Worm (Caenorhabditis elegans) whole organism, L3 larva: ENCODE measurements around the gene mec-17.

Source experiments
- R02D3.7 ChIP-seq: fragments of 150-350 bp; optimal IDR thresholded peaks from 2 replicates; lab custom pipeline; 2014; ENCODE audit warnings: missing biosample characterization, missing genetic modification characterization
- ZK546.5 ChIP-seq: sonication (generic microtip); optimal IDR thresholded peaks from 2 replicates; lab custom pipeline; 2017; ENCODE audit warnings: missing biosample characterization, missing genetic modification characterization
- aly-2 ChIP-seq: fragments of 150-350 bp; optimal IDR thresholded peaks from 2 replicates; lab custom pipeline; 2014; ENCODE audit warnings: missing biosample characterization, missing genetic modification characterization
- ceh-28 ChIP-seq: fragments of 150-350 bp; optimal IDR thresholded peaks from 2 replicates; lab custom pipeline; 2014; ENCODE audit warnings: missing biosample characterization, missing genetic modification reagents, missing genetic modification characterization
- ceh-82 ChIP-seq: fragments of 150-350 bp; optimal IDR thresholded peaks from 2 replicates; lab custom pipeline; 2014; ENCODE audit warnings: missing biosample characterization, missing genetic modification characterization
- ceh-9 ChIP-seq: sonication (generic microtip); optimal IDR thresholded peaks from 2 replicates; lab custom pipeline; 2018; ENCODE audit warnings: missing biosample characterization, missing genetic modification characterization
- daf-12 ChIP-seq: fragments of 150-350 bp; optimal IDR thresholded peaks from 2 replicates; lab custom pipeline; 2014; ENCODE audit warnings: missing biosample characterization, missing genetic modification reagents, missing genetic modification characterization
- egl-5 ChIP-seq: fragments of 150-350 bp; optimal IDR thresholded peaks from 2 replicates; lab custom pipeline; 2017; ENCODE audit warnings: missing biosample characterization, missing genetic modification reagents, missing genetic modification characterization, inconsistent platforms
- elt-1 ChIP-seq: fragments of 150-350 bp; optimal IDR thresholded peaks from 2 replicates; lab custom pipeline; 2014; ENCODE audit warnings: missing biosample characterization, missing genetic modification characterization
- elt-2 ChIP-seq: sonication (generic microtip); optimal IDR thresholded peaks from 2 replicates; lab custom pipeline; 2016; ENCODE audit warnings: missing genetic modification reagents, mild to moderate bottlenecking, missing genetic modification characterization, missing compliant biosample characterization
- elt-3 ChIP-seq, 3 experiments: fragments of 150-350 bp in 1 of 3; sonication (generic microtip) in 2 of 3; optimal IDR thresholded peaks; 2 replicates in 2 of 3; 4 replicates in 1 of 3; lab custom pipeline; 2014 to 2017; ENCODE audit warnings: missing biosample characterization in 3 of 3, missing genetic modification characterization in 3 of 3
- fkh-2 ChIP-seq: fragments of 150-350 bp; optimal IDR thresholded peaks from 2 replicates; lab custom pipeline; 2014; ENCODE audit warnings: missing biosample characterization, missing genetic modification reagents, missing genetic modification characterization
- fos-1 ChIP-seq: fragments of 150-350 bp; optimal IDR thresholded peaks from 2 replicates; lab custom pipeline; 2014; ENCODE audit warnings: missing biosample characterization, missing genetic modification characterization
- hmg-11 ChIP-seq: sonication (generic microtip); optimal IDR thresholded peaks from 2 replicates; lab custom pipeline; 2016; ENCODE audit warnings: missing genetic modification characterization, missing compliant biosample characterization
- jun-1 ChIP-seq: fragments of 150-350 bp; optimal IDR thresholded peaks from 2 replicates; lab custom pipeline; 2014; ENCODE audit warnings: missing biosample characterization, missing genetic modification reagents, missing genetic modification characterization
- lin-15B ChIP-seq: fragments of 150-350 bp; optimal IDR thresholded peaks from 2 replicates; lab custom pipeline; 2014; ENCODE audit warnings: missing biosample characterization, missing genetic modification characterization
- lin-39 ChIP-seq: fragments of 150-350 bp; optimal IDR thresholded peaks from 2 replicates; lab custom pipeline; 2018; ENCODE audit warnings: missing biosample characterization, missing genetic modification reagents, missing genetic modification characterization
- lsy-12 ChIP-seq: sonication (generic microtip); optimal IDR thresholded peaks from 2 replicates; lab custom pipeline; 2016; ENCODE audit warnings: mild to moderate bottlenecking, missing genetic modification characterization, missing compliant biosample characterization
- mdl-1 ChIP-seq: fragments of 150-350 bp; optimal IDR thresholded peaks from 2 replicates; lab custom pipeline; 2014; ENCODE audit warnings: missing biosample characterization, missing genetic modification characterization
- mml-1 ChIP-seq: fragments of 150-350 bp; sonication (generic microtip); optimal IDR thresholded peaks from 3 replicates; lab custom pipeline; 2014; ENCODE audit warnings: missing biosample characterization, missing genetic modification characterization
- nfya-1 ChIP-seq: sonication (generic microtip); optimal IDR thresholded peaks from 2 replicates; lab custom pipeline; 2017; ENCODE audit warnings: missing genetic modification characterization, mild to moderate bottlenecking, missing compliant biosample characterization, antibody characterized with exemption, moderate library complexity; ENCODE audit not compliant: insufficient read depth
- nhr-12 ChIP-seq: fragments of 150-350 bp; optimal IDR thresholded peaks from 2 replicates; lab custom pipeline; 2014; ENCODE audit warnings: missing biosample characterization, missing genetic modification characterization
- nhr-23 ChIP-seq: fragments of 150-350 bp; optimal IDR thresholded peaks from 2 replicates; lab custom pipeline; 2014; ENCODE audit warnings: missing biosample characterization, missing genetic modification reagents, missing genetic modification characterization
- nhr-237 ChIP-seq: fragments of 150-350 bp; optimal IDR thresholded peaks from 2 replicates; lab custom pipeline; 2014; ENCODE audit warnings: missing biosample characterization, missing genetic modification characterization
- nhr-25 ChIP-seq: sonication (generic microtip); optimal IDR thresholded peaks from 2 replicates; lab custom pipeline; 2017; ENCODE audit warnings: missing biosample characterization, missing genetic modification characterization
- nhr-28 ChIP-seq: fragments of 150-350 bp; optimal IDR thresholded peaks from 2 replicates; lab custom pipeline; 2014; ENCODE audit warnings: missing biosample characterization, missing genetic modification characterization
- nhr-43 ChIP-seq: sonication (generic microtip); optimal IDR thresholded peaks from 2 replicates; lab custom pipeline; 2016; ENCODE audit warnings: mild to moderate bottlenecking, missing genetic modification characterization, missing compliant biosample characterization; ENCODE audit not compliant: poor library complexity, severe bottlenecking
- nhr-67 ChIP-seq: fragments of 150-350 bp; optimal IDR thresholded peaks from 2 replicates; lab custom pipeline; 2014; ENCODE audit warnings: missing biosample characterization, missing genetic modification characterization
- nhr-76 ChIP-seq: fragments of 150-350 bp; sonication (generic microtip); optimal IDR thresholded peaks from 5 replicates; lab custom pipeline; 2014; ENCODE audit warnings: missing biosample characterization, missing genetic modification characterization
- nhr-77 ChIP-seq: fragments of 150-350 bp; optimal IDR thresholded peaks from 2 replicates; lab custom pipeline; 2014; ENCODE audit warnings: missing biosample characterization, missing genetic modification characterization
- pha-4 ChIP-seq: fragments of 150-350 bp; optimal IDR thresholded peaks from 2 replicates; lab custom pipeline; 2014; ENCODE audit warnings: missing biosample characterization, missing genetic modification reagents, missing genetic modification characterization
- pqm-1 ChIP-seq: fragments of 150-350 bp; optimal IDR thresholded peaks from 2 replicates; lab custom pipeline; 2017; ENCODE audit warnings: missing biosample characterization, missing genetic modification characterization, inconsistent platforms
- sea-2 ChIP-seq: fragments of 150-350 bp; sonication (generic microtip); optimal IDR thresholded peaks from 4 replicates; lab custom pipeline; 2014; ENCODE audit warnings: missing biosample characterization, missing genetic modification reagents, missing genetic modification characterization
- skn-1 ChIP-seq: fragments of 150-350 bp; optimal IDR thresholded peaks from 2 replicates; lab custom pipeline; 2014; ENCODE audit warnings: missing biosample characterization, missing genetic modification characterization
- tbx-2 ChIP-seq: sonication (generic microtip); optimal IDR thresholded peaks from 2 replicates; lab custom pipeline; 2016; ENCODE audit warnings: mild to moderate bottlenecking, missing genetic modification characterization, missing compliant biosample characterization
- unc-39 ChIP-seq: sonication (generic microtip); optimal IDR thresholded peaks from 4 replicates; lab custom pipeline; 2017; ENCODE audit warnings: missing biosample characterization, missing genetic modification characterization
- unc-62 ChIP-seq: fragments of 150-350 bp; sonication (generic microtip); optimal IDR thresholded peaks from 4 replicates; lab custom pipeline; 2014; ENCODE audit warnings: missing biosample characterization, missing genetic modification reagents, missing genetic modification characterization
- ztf-11 ChIP-seq: fragments of 150-350 bp; optimal IDR thresholded peaks from 2 replicates; lab custom pipeline; 2014; ENCODE audit warnings: missing biosample characterization, missing genetic modification characterization

Gene mec-17

DNA sequence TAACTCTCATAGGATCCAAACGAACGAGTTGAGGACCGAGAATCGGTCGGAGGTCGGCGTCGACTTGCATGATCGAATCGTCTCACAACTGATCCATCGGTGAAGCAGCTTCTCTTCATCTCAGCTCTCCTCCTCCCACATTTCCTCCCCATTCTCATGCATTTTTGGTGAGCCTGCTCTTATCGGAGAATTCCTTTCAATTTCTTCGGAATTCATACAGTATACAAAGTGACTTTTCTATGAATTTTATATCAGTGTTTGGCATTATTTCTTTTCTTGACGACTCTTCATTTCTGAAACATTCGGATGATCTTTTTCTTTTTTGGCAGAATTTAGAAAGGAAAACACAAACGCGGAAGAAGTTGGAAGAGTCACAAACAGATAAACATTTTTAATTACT is at the start of gene mec-17:
mec-17 (minus strand) TSS at position 101 of the 400 bp plus-strand sequence.
- TF ChIP-seq lin-15B (no peak), nfya-1 (tag; lab: Kevin White, UChicago) (no peak)

DNA sequence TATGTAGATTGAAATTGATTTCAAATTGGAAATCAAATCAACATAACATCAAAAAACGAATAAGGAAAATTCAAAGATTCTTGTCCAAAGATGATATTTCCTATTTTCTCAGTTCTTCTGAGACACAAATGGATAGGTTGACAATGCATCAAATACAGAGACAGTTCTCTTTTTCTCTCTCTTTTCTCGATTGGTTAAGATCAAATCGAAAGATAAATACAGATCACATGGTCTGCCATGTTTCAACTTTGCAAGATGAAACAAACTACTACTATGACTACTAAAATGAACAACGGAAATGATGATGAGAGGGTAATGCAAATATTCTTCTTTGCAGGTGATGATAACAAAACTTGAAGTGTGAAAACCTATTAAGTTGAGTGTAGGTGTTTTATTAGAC is 49.5 kb upstream of the mec-17 start:
- peak; percentile 58 for TF ChIP-seq nhr-43 (tag; lab: Kevin White, UChicago)
- peak; percentile 76 for TF ChIP-seq nhr-25 (tag; lab: Kevin White, UChicago)
- TF ChIP-seq R02D3.7 = no peak
- TF ChIP-seq jun-1 (tag; lab: Kevin White, UChicago) = no peak
- TF ChIP-seq nhr-28 = no peak
- no peak for TF ChIP-seq nhr-237 (tag; lab: Kevin White, UChicago)
- TF ChIP-seq elt-1 (tag; lab: Kevin White, UChicago) = peak; percentile 95
- no peak for TF ChIP-seq unc-39 (tag; lab: Kevin White, UChicago)
- no peak for TF ChIP-seq nhr-67 (tag; lab: Kevin White, UChicago)
- no peak for TF ChIP-seq ceh-9 (tag; lab: Kevin White, UChicago)
- TF ChIP-seq elt-3 (tag; optimal IDR thresholded peaks at IDR 0.05; lab: Kevin White, UChicago) = no peak
- TF ChIP-seq nhr-23 (tag; lab: Kevin White, UChicago) = peak; percentile 27
- TF ChIP-seq hmg-11 (tag; lab: Kevin White, UChicago) = no peak
- TF ChIP-seq pqm-1 = no peak
- no peak for TF ChIP-seq sea-2 (GFP tag; lab: Kevin White, UChicago)
- TF ChIP-seq ztf-11 (tag; lab: Kevin White, UChicago) = no peak

DNA sequence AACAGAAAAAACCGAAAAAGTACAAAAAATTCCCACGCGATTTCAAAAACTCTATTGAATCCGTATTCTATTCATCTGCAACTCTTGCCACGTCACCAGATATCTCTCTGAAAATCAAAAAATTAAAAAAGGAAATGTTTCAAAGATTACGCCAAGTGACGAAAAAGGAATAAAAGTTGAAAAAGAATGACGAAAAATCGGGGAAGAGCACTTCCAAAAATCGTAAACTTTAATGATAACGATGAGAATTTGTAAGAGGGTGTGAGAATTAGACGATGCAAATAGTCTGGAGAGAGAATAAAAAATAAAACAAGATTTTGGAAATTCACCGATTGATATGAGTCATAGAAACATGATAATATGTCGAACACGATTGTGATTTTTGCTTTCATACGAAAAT is 47.2 kb upstream of the mec-17 start:
- peak; percentile 59 for TF ChIP-seq elt-2 (tag; lab: Kevin White, UChicago)
- peak; percentile 30 for TF ChIP-seq pqm-1
- no peak for TF ChIP-seq fkh-2 (tag; lab: Kevin White, UChicago)
- TF ChIP-seq, all 47 proteins: peak for 2

DNA sequence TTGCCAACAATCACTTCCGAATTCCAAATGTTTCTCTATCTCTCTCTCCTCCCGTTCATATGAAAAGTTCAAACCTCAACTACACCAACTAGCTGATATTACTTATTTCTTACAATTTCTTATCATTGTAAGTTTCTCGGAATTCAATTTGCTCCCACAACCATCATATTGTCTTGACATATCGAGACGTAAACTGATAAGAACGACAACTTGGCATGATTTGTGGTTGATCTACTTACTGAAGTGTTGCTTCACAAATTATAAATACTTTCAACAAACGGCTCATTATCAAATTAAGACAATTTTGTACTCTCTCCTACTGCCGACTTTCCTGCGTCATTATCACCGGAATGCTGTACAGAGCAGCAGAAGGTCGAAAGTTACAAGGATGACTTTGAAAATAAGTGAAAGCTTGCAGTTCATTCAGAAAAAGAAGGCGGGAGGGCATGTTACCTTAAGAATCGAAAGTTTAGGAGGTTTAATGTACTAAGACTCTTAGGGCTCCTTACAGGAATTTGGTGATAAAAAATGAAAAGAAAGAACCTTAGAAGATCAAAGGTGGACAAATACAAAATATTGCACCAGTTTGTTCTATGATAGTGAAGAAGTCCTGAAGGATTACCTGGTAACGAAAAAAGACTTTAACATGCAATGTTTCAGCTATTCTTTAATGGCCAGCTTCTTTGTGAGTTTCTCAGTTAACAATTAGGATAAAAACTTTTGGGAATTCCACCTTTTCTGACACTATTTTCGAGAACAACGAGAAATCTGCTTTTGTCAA is 45.3 kb upstream of the mec-17 start:
- no peak for TF ChIP-seq daf-12
- TF ChIP-seq fos-1 (tag; lab: Kevin White, UChicago) = no peak
- no peak for TF ChIP-seq hmg-11 (tag; lab: Kevin White, UChicago)
- TF ChIP-seq elt-1 (tag; lab: Kevin White, UChicago) = no peak
- TF ChIP-seq lin-39 = no peak
- TF ChIP-seq tbx-2 (tag; lab: Kevin White, UChicago) = no peak
- TF ChIP-seq skn-1 (tag; lab: Kevin White, UChicago) = no peak
- no peak for TF ChIP-seq nhr-67 (tag; lab: Kevin White, UChicago)
- TF ChIP-seq nhr-43 (tag; lab: Kevin White, UChicago) = no peak
- peak; percentile 43 for TF ChIP-seq pha-4 (tag; lab: Kevin White, UChicago)
- no peak for TF ChIP-seq unc-39 (tag; lab: Kevin White, UChicago)
- no peak for TF ChIP-seq nhr-23 (tag; lab: Kevin White, UChicago)
- no peak for TF ChIP-seq aly-2
- TF ChIP-seq pqm-1 = peak; percentile 100
- no peak for TF ChIP-seq unc-62 (GFP tag; lab: Kevin White, UChicago)
- peak; percentile 98 for TF ChIP-seq elt-2 (tag; lab: Kevin White, UChicago)
- no peak for TF ChIP-seq ceh-82 (tag; lab: Kevin White, UChicago)
- no peak for TF ChIP-seq lsy-12 (tag; lab: Kevin White, UChicago)
- TF ChIP-seq mml-1 (tag; lab: Kevin White, UChicago) = no peak
- TF ChIP-seq R02D3.7 = no peak
- TF ChIP-seq nhr-12 = no peak
- TF ChIP-seq egl-5 (tag; lab: Kevin White, UChicago) = no peak
- no peak for TF ChIP-seq nhr-76 (tag; lab: Kevin White, UChicago)
- TF ChIP-seq elt-3 (tag; optimal IDR thresholded peaks at IDR 0.05; lab: Kevin White, UChicago) = no peak
- no peak for TF ChIP-seq nhr-77 (tag; lab: Kevin White, UChicago)
- no peak for TF ChIP-seq mdl-1 (tag; lab: Kevin White, UChicago)
- no peak for TF ChIP-seq lin-15B
- no peak for TF ChIP-seq ZK546.5 (tag; lab: Kevin White, UChicago)
- peak; percentile 35 for TF ChIP-seq jun-1 (tag; lab: Kevin White, UChicago)
- TF ChIP-seq ceh-28 (tag; lab: Kevin White, UChicago) = no peak
- TF ChIP-seq nhr-25 (tag; lab: Kevin White, UChicago) = no peak
